Worm (Caenorhabditis elegans) whole organism, L3 larva: ENCODE data around the gene mrpl-39.

Experiments used
- elt-1 ChIP-seq: fragments of 150-350 bp; optimal IDR thresholded peaks from 2 replicates; lab custom pipeline; 2014; ENCODE audit warnings: missing biosample characterization, missing genetic modification characterization
- elt-3 ChIP-seq, 3 experiments: fragments of 150-350 bp in 1 of 3; sonication (generic microtip) in 2 of 3; optimal IDR thresholded peaks; 2 replicates in 2 of 3; 4 replicates in 1 of 3; lab custom pipeline; 2014 to 2017; ENCODE audit warnings: missing biosample characterization in 3 of 3, missing genetic modification characterization in 3 of 3
- fos-1 ChIP-seq: fragments of 150-350 bp; optimal IDR thresholded peaks from 2 replicates; lab custom pipeline; 2014; ENCODE audit warnings: missing biosample characterization, missing genetic modification characterization
- lin-39 ChIP-seq: fragments of 150-350 bp; optimal IDR thresholded peaks from 2 replicates; lab custom pipeline; 2018; ENCODE audit warnings: missing biosample characterization, missing genetic modification reagents, missing genetic modification characterization
- mdl-1 ChIP-seq: fragments of 150-350 bp; optimal IDR thresholded peaks from 2 replicates; lab custom pipeline; 2014; ENCODE audit warnings: missing biosample characterization, missing genetic modification characterization
- nhr-237 ChIP-seq: fragments of 150-350 bp; optimal IDR thresholded peaks from 2 replicates; lab custom pipeline; 2014; ENCODE audit warnings: missing biosample characterization, missing genetic modification characterization
- pqm-1 ChIP-seq: fragments of 150-350 bp; optimal IDR thresholded peaks from 2 replicates; lab custom pipeline; 2017; ENCODE audit warnings: missing biosample characterization, missing genetic modification characterization, inconsistent platforms
- unc-39 ChIP-seq: sonication (generic microtip); optimal IDR thresholded peaks from 4 replicates; lab custom pipeline; 2017; ENCODE audit warnings: missing biosample characterization, missing genetic modification characterization
- unc-62 ChIP-seq: fragments of 150-350 bp; sonication (generic microtip); optimal IDR thresholded peaks from 4 replicates; lab custom pipeline; 2014; ENCODE audit warnings: missing biosample characterization, missing genetic modification reagents, missing genetic modification characterization
- ztf-4 ChIP-seq: fragments of 150-350 bp; optimal IDR thresholded peaks from 2 replicates; lab custom pipeline; 2014; ENCODE audit warnings: missing biosample characterization, missing genetic modification characterization

DNA sequence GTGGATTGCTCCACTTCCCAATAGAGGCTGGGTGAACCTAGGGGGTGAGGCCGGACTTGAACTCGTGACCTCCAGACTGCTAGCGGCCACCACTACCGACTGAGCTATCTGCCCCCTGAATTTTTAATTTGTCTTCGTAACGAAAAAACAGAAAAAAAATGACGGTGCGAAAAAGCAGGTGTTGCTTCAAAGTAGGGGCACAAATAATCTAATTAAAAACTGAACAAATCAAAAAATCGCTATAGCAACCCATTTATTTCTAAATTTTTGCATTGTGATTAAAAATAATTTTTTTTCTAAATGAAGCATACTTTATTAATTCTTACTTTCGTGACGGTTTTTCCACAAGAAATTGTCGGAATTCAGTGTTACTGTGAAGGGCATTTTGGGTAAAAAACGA lies 23.5 kb upstream of the mrpl-39 start, which contains the start of gene F36H9.10:
- TF ChIP-seq unc-62 (GFP tag; lab: Kevin White, UChicago) = no peak
- no peak for TF ChIP-seq ztf-4 (tag; lab: Kevin White, UChicago)
- no peak for TF ChIP-seq pqm-1 (tag; lab: Kevin White, UChicago)
- TF ChIP-seq unc-39 = no peak
- no peak for TF ChIP-seq fos-1 (tag; lab: Kevin White, UChicago)
- no peak for TF ChIP-seq elt-3 (tag; optimal IDR thresholded peaks at IDR 0.05; lab: Kevin White, UChicago)
- TF ChIP-seq lin-39 (tag; lab: Kevin White, UChicago) = no peak
- no peak for TF ChIP-seq mdl-1
- no peak for TF ChIP-seq elt-1 (tag; lab: Kevin White, UChicago)
- no peak for TF ChIP-seq nhr-237
